Worm (Caenorhabditis elegans) whole organism, late embryonic: Measurements from ENCODE around the gene sta-1.
A peak's percentile ranks its signal among the peaks of the same experiment; 100 is the strongest.

ENCODE experiments used
- K09A11.1 ChIP-seq: sonication (generic microtip); optimal IDR thresholded peaks from 2 replicates; lab custom pipeline; 2017; ENCODE audit warnings: antibody characterized with exemption, mild to moderate bottlenecking, missing genetic modification characterization, missing compliant biosample characterization; ENCODE audit not compliant: insufficient read depth
- ama-1 ChIP-seq: fragments of 150-350 bp; optimal IDR thresholded peaks from 2 replicates; lab custom pipeline; 2014
- ceh-2 ChIP-seq: sonication (generic microtip); optimal IDR thresholded peaks from 2 replicates; lab custom pipeline; 2016; ENCODE audit warnings: missing genotype, missing genetic modification characterization, missing compliant biosample characterization
- ceh-9 ChIP-seq: sonication (generic microtip); optimal IDR thresholded peaks from 2 replicates; lab custom pipeline; 2016; ENCODE audit warnings: mild to moderate bottlenecking, missing genetic modification characterization, inconsistent platforms, missing compliant biosample characterization
- elt-2 ChIP-seq: sonication (generic microtip); optimal IDR thresholded peaks from 2 replicates; lab custom pipeline; 2016; ENCODE audit warnings: missing genetic modification reagents, missing genetic modification characterization, missing compliant biosample characterization
- nfya-1 ChIP-seq: sonication (generic microtip); optimal IDR thresholded peaks from 2 replicates; lab custom pipeline; 2017; ENCODE audit warnings: missing genetic modification characterization, mild to moderate bottlenecking, missing compliant biosample characterization, antibody characterized with exemption, moderate library complexity
- nhr-11 ChIP-seq: fragments of 150-350 bp; optimal IDR thresholded peaks from 2 replicates; lab custom pipeline; 2014; ENCODE audit warnings: missing biosample characterization, missing genetic modification characterization
- pha-4 ChIP-seq: fragments of 150-350 bp; optimal IDR thresholded peaks from 2 replicates; lab custom pipeline; 2018; ENCODE audit warnings: missing biosample characterization, missing genetic modification reagents, missing genetic modification characterization

- TF ChIP-seq elt-2 (tag; lab: Kevin White, UChicago) (peak; percentile 6), pha-4 (tag; lab: Kevin White, UChicago) (no peak), ceh-2 (no peak), K09A11.1 (no peak), nfya-1 (tag; lab: Kevin White, UChicago) (peak; percentile 60), ceh-9 (no peak), nhr-11 (tag; lab: Kevin White, UChicago) (no peak), ama-1 (lab: Kevin White, UChicago) (no peak)
Measured at ce11 chrIV:16663591-16663990, 529 bp upstream of the sta-1 start.
